Fruit fly (Drosophila melanogaster): ENCODE data around the gene CG4281.

Gene CG4281

dm6 chrX:2071878-2072817 lies 7.2 kb upstream of the CG4281 start, which contains the start of gene Rtca (continued):
- TF ChIP-seq CG15479 (GFP tag; optimal IDR thresholded peaks at IDR 0.05) (peak; percentile 10), nerfin-2 (GFP tag; IDR thresholded peaks at IDR 0.05; ENCODE audit: partially characterized antibody) (no peak), CG43689 (GFP tag; IDR thresholded peaks at IDR 0.05) (peak; percentile 51; the same call in 1 of the 2 replicates), CG10565 (GFP tag; optimal IDR thresholded peaks at IDR 0.05) (no peak), Dek (tag; optimal IDR thresholded peaks at IDR 0.05) (peak; percentile 60), CG16863 (GFP tag; optimal IDR thresholded peaks at IDR 0.05) (peak; percentile 51), cad (GFP tag; optimal IDR thresholded peaks at IDR 0.05) (no peak), trem (tag; optimal IDR thresholded peaks at IDR 0.05) (peak; percentile 30), CG17912 (GFP tag; optimal IDR thresholded peaks at IDR 0.05) (no peak), CG6854 (GFP tag; optimal IDR thresholded peaks at IDR 0.05) (peak; percentile 68), Fer2 (tag; optimal IDR thresholded peaks at IDR 0.05) (no peak), CG9797 (GFP tag; optimal IDR thresholded peaks at IDR 0.05) (no peak), CG11695 (GFP tag; IDR thresholded peaks at IDR 0.05) (peak; percentile 67), CG13287 (GFP tag; IDR thresholded peaks at IDR 0.05; ENCODE audit: partially characterized antibody) (0 out of 2 replicates have a peak, but pooled peaks have one; percentile 13), CG1233 (GFP tag; optimal IDR thresholded peaks at IDR 0.05) (peak; percentile 51), Chrac-16 (GFP tag; optimal IDR thresholded peaks at IDR 0.05) (peak; percentile 50), CG3407 (GFP tag; optimal IDR thresholded peaks at IDR 0.05) (peak; percentile 39), CG5180 (GFP tag; optimal IDR thresholded peaks at IDR 0.05) (peak; percentile 41), schlank (tag; optimal IDR thresholded peaks at IDR 0.05) (peak; percentile 43), HLH4C (GFP tag; IDR thresholded peaks at IDR 0.05; ENCODE audit: partially characterized antibody) (no peak), CG30431 (GFP tag; optimal IDR thresholded peaks at IDR 0.05) (peak; percentile 6), CG7928 (GFP tag; optimal IDR thresholded peaks at IDR 0.05) (peak; percentile 15), gfzf (GFP tag; optimal IDR thresholded peaks at IDR 0.05) (no peak), CG12071 (GFP tag; optimal IDR thresholded peaks at IDR 0.05) (peak; percentile 59), cg (GFP tag; optimal IDR thresholded peaks at IDR 0.05) (peak; percentile 63), pzg (GFP tag; optimal IDR thresholded peaks at IDR 0.05) (peak; percentile 0), CG4360 (GFP tag; IDR thresholded peaks at IDR 0.05) (0 out of 2 replicates have a peak, but pooled peaks have one; percentile 21), sug (tag; optimal IDR thresholded peaks at IDR 0.05) (peak; percentile 30), ham (GFP tag; IDR thresholded peaks at IDR 0.05) (no peak), lab (GFP tag; optimal IDR thresholded peaks at IDR 0.05) (peak; percentile 89), Xrp1 (GFP tag; IDR thresholded peaks at IDR 0.05) (peak; percentile 72), CG2712 (tag; optimal IDR thresholded peaks at IDR 0.05) (peak; percentile 53), Sry-β (GFP tag; optimal IDR thresholded peaks at IDR 0.05) (no peak), Poxn (GFP tag; IDR thresholded peaks at IDR 0.05) (0 out of 2 replicates have a peak, but pooled peaks have one; percentile 15), jing (GFP tag; optimal IDR thresholded peaks at IDR 0.05) (peak; percentile 37)

- TF ChIP-seq ftz-f1 (GFP tag; optimal IDR thresholded peaks at IDR 0.05) (no peak), sc (optimal IDR thresholded peaks at IDR 0.05) (no peak), sc (GFP tag; optimal IDR thresholded peaks at IDR 0.05) (no peak), CoRest (tag; optimal IDR thresholded peaks at IDR 0.05) (peak; percentile 54), Nf-YB (GFP tag; optimal IDR thresholded peaks at IDR 0.05) (no peak), nmo (GFP tag; optimal IDR thresholded peaks at IDR 0.05) (peak; percentile 52), Rfx (GFP tag; IDR thresholded peaks at IDR 0.05) (peak; percentile 86), Nf-YA (GFP tag; IDR thresholded peaks at IDR 0.05) (no peak), pho (GFP tag; optimal IDR thresholded peaks at IDR 0.05) (peak; percentile 25), CG11456 (GFP tag; IDR thresholded peaks at IDR 0.05) (peak; percentile 65; the same call in 1 of the 3 replicates), gt (GFP tag; IDR thresholded peaks at IDR 0.05) (no peak), scrt (GFP tag; optimal IDR thresholded peaks at IDR 0.05) (peak; percentile 43), CG4617 (GFP tag; optimal IDR thresholded peaks at IDR 0.05; ENCODE audit: borderline replicate concordance) (no peak), CG4282 (GFP tag; optimal IDR thresholded peaks at IDR 0.05) (no peak), Camta (GFP tag; optimal IDR thresholded peaks at IDR 0.05) (peak; percentile 33)
These were observed 5.7 kb upstream of the CG4281 start for dm6 chrX:2070708-2071063.
